Fruit fly (Drosophila melanogaster): ENCODE measurements around the gene sau.

sau gene

dm6 chr2L:2196590-2197474 lies 29.3 kb upstream of the sau start:
- TF ChIP-seq br (GFP tag; optimal IDR thresholded peaks at IDR 0.05) (peak; percentile 41), N (GFP tag; optimal IDR thresholded peaks at IDR 0.05) (peak; percentile 43), foxo (GFP tag; optimal IDR thresholded peaks at IDR 0.05) (peak; percentile 42 to 75), Rel (GFP tag; optimal IDR thresholded peaks at IDR 0.05) (no peak), Rel (tag; optimal IDR thresholded peaks at IDR 0.05) (peak; percentile 90), Hr83 (GFP tag; optimal IDR thresholded peaks at IDR 0.05; ENCODE audit: poor library complexity, severe bottlenecking) (peak; percentile 93), Jra (GFP tag; optimal IDR thresholded peaks at IDR 0.05) (peak; percentile 69), dl (GFP tag; optimal IDR thresholded peaks at IDR 0.05; ENCODE audit: insufficient read depth in 1 of 2, partially characterized antibody in 2 of 2) (peak; percentile 87 to 92), Hr78 (GFP tag; optimal IDR thresholded peaks at IDR 0.05) (no peak), lola (GFP tag; optimal IDR thresholded peaks at IDR 0.05) (no peak), tai (GFP tag; optimal IDR thresholded peaks at IDR 0.05) (peak; percentile 96), Vsx2 (GFP tag; optimal IDR thresholded peaks at IDR 0.05; ENCODE audit: partially characterized antibody) (peak; percentile 97), h (GFP tag; optimal IDR thresholded peaks at IDR 0.05) (peak; percentile 78), Myc (optimal IDR thresholded peaks at IDR 0.05) (peak; percentile 89), dmrt93B (GFP tag; optimal IDR thresholded peaks at IDR 0.05) (peak; percentile 55), woc (GFP tag; optimal IDR thresholded peaks at IDR 0.05) (peak; percentile 83), Sp1 (GFP tag; optimal IDR thresholded peaks at IDR 0.05) (peak; percentile 68), CG32264 (GFP tag; optimal IDR thresholded peaks at IDR 0.05) (no peak), usp (GFP tag; optimal IDR thresholded peaks at IDR 0.05) (no peak), Dfd (GFP tag; optimal IDR thresholded peaks at IDR 0.05) (no peak), fru (GFP tag; optimal IDR thresholded peaks at IDR 0.05) (peak; percentile 59), jim (GFP tag; optimal IDR thresholded peaks at IDR 0.05) (peak; percentile 57), sv (GFP tag; optimal IDR thresholded peaks at IDR 0.05) (peak; percentile 75), brk (GFP tag; optimal IDR thresholded peaks at IDR 0.05) (peak; percentile 50), dsf (GFP tag; optimal IDR thresholded peaks at IDR 0.05; ENCODE audit: borderline replicate concordance) (peak; percentile 13), Hnf4 (GFP tag; optimal IDR thresholded peaks at IDR 0.05) (peak; percentile 44), HLH106 (tag; optimal IDR thresholded peaks at IDR 0.05) (peak; percentile 76), psq (GFP tag; optimal IDR thresholded peaks at IDR 0.05) (peak; percentile 71), Dif (GFP tag; optimal IDR thresholded peaks at IDR 0.05; ENCODE audit: partially characterized antibody) (peak; percentile 97), GATAd (GFP tag; optimal IDR thresholded peaks at IDR 0.05) (no peak), ey (GFP tag; optimal IDR thresholded peaks at IDR 0.05) (peak; percentile 67), rgr (GFP tag; optimal IDR thresholded peaks at IDR 0.05) (peak; percentile 64), CG9705 (GFP tag; optimal IDR thresholded peaks at IDR 0.05) (peak; percentile 27), Abd-B (GFP tag; optimal IDR thresholded peaks at IDR 0.05) (no peak), pan (optimal IDR thresholded peaks at IDR 0.05) (no peak), CrebA (GFP tag; optimal IDR thresholded peaks at IDR 0.05; ENCODE audit: borderline replicate concordance) (peak; percentile 96), OdsH (GFP tag; optimal IDR thresholded peaks at IDR 0.05) (peak; percentile 69), sage (GFP tag; optimal IDR thresholded peaks at IDR 0.05) (no peak), Mio (GFP tag; optimal IDR thresholded peaks at IDR 0.05) (no peak)

- TF ChIP-seq CrebA (GFP tag; optimal IDR thresholded peaks at IDR 0.05; ENCODE audit: borderline replicate concordance) (no peak), woc (GFP tag; optimal IDR thresholded peaks at IDR 0.05) (no peak), brk (GFP tag; optimal IDR thresholded peaks at IDR 0.05) (no peak), Dif (GFP tag; optimal IDR thresholded peaks at IDR 0.05; ENCODE audit: partially characterized antibody) (no peak), usp (GFP tag; optimal IDR thresholded peaks at IDR 0.05) (no peak), dsf (GFP tag; optimal IDR thresholded peaks at IDR 0.05; ENCODE audit: borderline replicate concordance) (no peak), CG9705 (GFP tag; optimal IDR thresholded peaks at IDR 0.05) (no peak), Jra (GFP tag; optimal IDR thresholded peaks at IDR 0.05) (no peak), sage (GFP tag; optimal IDR thresholded peaks at IDR 0.05) (no peak), Hr78 (GFP tag; optimal IDR thresholded peaks at IDR 0.05) (no peak), Sp1 (GFP tag; optimal IDR thresholded peaks at IDR 0.05) (peak; percentile 5), tai (GFP tag; optimal IDR thresholded peaks at IDR 0.05) (no peak), sv (GFP tag; optimal IDR thresholded peaks at IDR 0.05) (no peak), dmrt93B (GFP tag; optimal IDR thresholded peaks at IDR 0.05) (peak; percentile 8), Mio (GFP tag; optimal IDR thresholded peaks at IDR 0.05) (no peak), Hr83 (GFP tag; optimal IDR thresholded peaks at IDR 0.05; ENCODE audit: poor library complexity, severe bottlenecking) (peak; percentile 49), GATAd (GFP tag; optimal IDR thresholded peaks at IDR 0.05) (no peak), Myc (optimal IDR thresholded peaks at IDR 0.05) (no peak), fru (GFP tag; optimal IDR thresholded peaks at IDR 0.05) (no peak), HLH106 (tag; optimal IDR thresholded peaks at IDR 0.05) (peak; percentile 7), psq (GFP tag; optimal IDR thresholded peaks at IDR 0.05) (peak; percentile 63), dl (GFP tag; optimal IDR thresholded peaks at IDR 0.05; ENCODE audit: insufficient read depth in 1 of 2, partially characterized antibody in 2 of 2) (peak in 1 of 2 experiments; percentile 49), lola (GFP tag; optimal IDR thresholded peaks at IDR 0.05) (no peak), Hnf4 (GFP tag; optimal IDR thresholded peaks at IDR 0.05) (no peak), h (GFP tag; optimal IDR thresholded peaks at IDR 0.05) (no peak), ey (GFP tag; optimal IDR thresholded peaks at IDR 0.05) (no peak), CG32264 (GFP tag; optimal IDR thresholded peaks at IDR 0.05) (no peak), N (GFP tag; optimal IDR thresholded peaks at IDR 0.05) (no peak), foxo (GFP tag; optimal IDR thresholded peaks at IDR 0.05) (peak in 1 of 2 experiments; percentile 46), pan (optimal IDR thresholded peaks at IDR 0.05) (no peak), Vsx2 (GFP tag; optimal IDR thresholded peaks at IDR 0.05; ENCODE audit: partially characterized antibody) (no peak), OdsH (GFP tag; optimal IDR thresholded peaks at IDR 0.05) (peak; percentile 44), Dfd (GFP tag; optimal IDR thresholded peaks at IDR 0.05) (no peak), jim (GFP tag; optimal IDR thresholded peaks at IDR 0.05) (no peak), Abd-B (GFP tag; optimal IDR thresholded peaks at IDR 0.05) (no peak), br (GFP tag; optimal IDR thresholded peaks at IDR 0.05) (no peak), rgr (GFP tag; optimal IDR thresholded peaks at IDR 0.05) (peak; percentile 52)
Observed at dm6 chr2L:2197475-2198118, 28.5 kb upstream of the sau start, which contains the start of gene COX7AL2. TSS of gene COX7AL2 (minus strand) at chr2L:2197912.

Measured in whole organism, wandering third instar larva.